Fruit fly (Drosophila melanogaster): ENCODE measurements around the gene Idh.

- no peak for TF ChIP-seq Lpt (GFP tag; optimal IDR thresholded peaks at IDR 0.05)
- no peak for TF ChIP-seq row (GFP tag; IDR thresholded peaks at IDR 0.05)
- TF ChIP-seq Dll (GFP tag; IDR thresholded peaks at IDR 0.05; ENCODE audit: partially characterized antibody), result no peak
- no peak for TF ChIP-seq Meics (GFP tag; optimal IDR thresholded peaks at IDR 0.05)
- no peak for TF ChIP-seq CG7271 (tag; optimal IDR thresholded peaks at IDR 0.05)
- no peak for TF ChIP-seq CG4707 (GFP tag; optimal IDR thresholded peaks at IDR 0.05)
- no peak for TF ChIP-seq CG14667 (GFP tag; IDR thresholded peaks at IDR 0.05)
Observed at dm6 chr3L:8393549-8393948, 32.8 kb upstream of the Idh start, which contains the start of gene Jon66Cii.

All from whole organism, embryonic.